Fruit fly (Drosophila melanogaster): Measurements from ENCODE around the gene lsn.

The lsn gene

DNA sequence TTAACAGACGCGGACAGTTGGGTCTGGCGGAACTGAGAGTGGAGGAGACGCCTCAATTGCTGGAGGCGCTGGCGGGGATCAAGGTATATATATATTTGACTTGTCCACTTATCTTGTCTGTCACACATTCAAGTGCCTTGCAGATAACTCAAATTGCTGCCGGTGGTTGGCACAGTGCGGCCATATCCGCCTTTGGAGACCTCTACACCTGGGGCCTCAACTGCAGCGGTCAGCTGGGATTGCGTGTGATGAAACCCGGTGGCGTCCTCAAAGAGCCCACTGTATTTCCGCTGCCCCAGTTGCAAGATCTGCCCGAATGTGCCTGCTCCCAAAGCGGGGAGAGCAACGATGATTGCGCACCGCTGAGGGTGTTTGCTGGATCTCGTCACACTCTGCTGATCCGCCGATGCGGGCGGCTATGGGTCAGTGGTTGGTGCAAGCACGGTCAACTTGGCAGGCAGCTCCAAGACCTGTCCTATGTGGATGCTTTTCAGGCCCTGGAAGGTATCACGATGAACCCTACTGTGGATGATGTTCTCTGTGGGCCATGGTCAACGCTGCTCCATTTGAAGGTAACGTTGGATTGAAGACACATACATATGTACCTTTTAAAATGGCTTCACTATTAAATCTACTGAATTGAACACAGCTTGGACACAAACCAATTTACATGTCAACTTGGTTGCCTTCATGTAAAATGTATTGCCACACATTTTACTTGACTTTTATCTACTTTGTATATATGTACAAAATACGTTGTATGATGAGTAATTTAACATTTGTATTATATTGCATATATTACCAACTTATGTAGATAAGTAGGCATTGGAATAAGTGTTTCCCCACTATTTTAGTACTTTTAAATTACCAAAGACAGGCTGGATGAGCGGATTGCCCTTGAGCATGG lies 24.0 kb downstream of the lsn start, which contains the start of gene CG43844:
CG43844 (plus strand) TSS at position 844 of the 907 bp plus-strand sequence.
- TF ChIP-seq hb (GFP tag; IDR thresholded peaks at IDR 0.05; ENCODE audit: partially characterized antibody) (peak; percentile 64; the same call in 1 of the 3 replicates), ase (GFP tag; IDR thresholded peaks at IDR 0.05) (no peak), CG5245 (GFP tag; optimal IDR thresholded peaks at IDR 0.05) (no peak), CG14050 (GFP tag; IDR thresholded peaks at IDR 0.05) (no peak), Pdp1 (GFP tag; optimal IDR thresholded peaks at IDR 0.05) (peak in 1 of 2 experiments; percentile 21), CG6254 (GFP tag; optimal IDR thresholded peaks at IDR 0.05) (no peak), bigmax (GFP tag; optimal IDR thresholded peaks at IDR 0.05) (no peak), nerfin-2 (GFP tag; IDR thresholded peaks at IDR 0.05; ENCODE audit: partially characterized antibody) (peak; percentile 53; the same call in 1 of the 2 replicates), CG14860 (GFP tag; IDR thresholded peaks at IDR 0.05; ENCODE audit: partially characterized antibody) (peak; percentile 34; the same call in 2 of the 3 replicates), CG12155 (GFP tag; optimal IDR thresholded peaks at IDR 0.05) (no peak), CG11398 (GFP tag; optimal IDR thresholded peaks at IDR 0.05) (no peak), CG14710 (tag; optimal IDR thresholded peaks at IDR 0.05) (peak; percentile 94), sob (GFP tag; IDR thresholded peaks at IDR 0.05) (no peak), CG42726 (GFP tag; IDR thresholded peaks at IDR 0.05; ENCODE audit: partially characterized antibody) (no peak; the same call in 1 of the 2 replicates), sim (GFP tag; IDR thresholded peaks at IDR 0.05) (no peak), CG8478 (optimal IDR thresholded peaks at IDR 0.05) (peak; percentile 69), Neu2 (GFP tag; optimal IDR thresholded peaks at IDR 0.05; ENCODE audit: borderline replicate concordance) (no peak), CG4617 (GFP tag; optimal IDR thresholded peaks at IDR 0.05; ENCODE audit: borderline replicate concordance) (no peak), Six4 (GFP tag; optimal IDR thresholded peaks at IDR 0.05) (no peak), CG6272 (GFP tag; IDR thresholded peaks at IDR 0.05) (peak; percentile 20; the same call in 1 of the 2 replicates), Poxn (GFP tag; IDR thresholded peaks at IDR 0.05) (no peak), Sry-β (GFP tag; optimal IDR thresholded peaks at IDR 0.05) (no peak), trh (GFP tag; optimal IDR thresholded peaks at IDR 0.05) (no peak), amos (GFP tag; IDR thresholded peaks at IDR 0.05; ENCODE audit: partially characterized antibody) (peak; percentile 74), CG3407 (GFP tag; optimal IDR thresholded peaks at IDR 0.05) (no peak), CG17359 (tag; optimal IDR thresholded peaks at IDR 0.05) (no peak), CG15011 (GFP tag; optimal IDR thresholded peaks at IDR 0.05) (no peak), CG10321 (GFP tag; IDR thresholded peaks at IDR 0.05) (no peak), CG1792 (GFP tag; optimal IDR thresholded peaks at IDR 0.05) (no peak), CG18011 (GFP tag; optimal IDR thresholded peaks at IDR 0.05) (no peak), Oaz (GFP tag; IDR thresholded peaks at IDR 0.05) (no peak), Rx (GFP tag; IDR thresholded peaks at IDR 0.05) (no peak), CG33213 (GFP tag; optimal IDR thresholded peaks at IDR 0.05) (peak; percentile 3), CG10209 (GFP tag; optimal IDR thresholded peaks at IDR 0.05) (no peak), NfI (GFP tag; optimal IDR thresholded peaks at IDR 0.05) (no peak), PHDP (tag; optimal IDR thresholded peaks at IDR 0.05) (no peak), CG3726 (GFP tag; IDR thresholded peaks at IDR 0.05) (no peak), CG18262 (tag; optimal IDR thresholded peaks at IDR 0.05) (no peak), chm (GFP tag; IDR thresholded peaks at IDR 0.05) (no peak), Scr (GFP tag; IDR thresholded peaks at IDR 0.05; ENCODE audit: partially characterized antibody) (peak; percentile 28; the same call in 1 of the 2 replicates), Drgx (GFP tag; IDR thresholded peaks at IDR 0.05) (peak; percentile 14; the same call in 1 of the 2 replicates), CG10366 (GFP tag; IDR thresholded peaks at IDR 0.05) (no peak), CG2889 (GFP tag; IDR thresholded peaks at IDR 0.05) (no peak), dan (GFP tag; IDR thresholded peaks at IDR 0.05) (no peak), ab (GFP tag; optimal IDR thresholded peaks at IDR 0.05) (no peak), CG8359 (GFP tag; optimal IDR thresholded peaks at IDR 0.05; ENCODE audit: borderline replicate concordance) (no peak), CG9215 (GFP tag; IDR thresholded peaks at IDR 0.05) (no peak), Doc2 (GFP tag; IDR thresholded peaks at IDR 0.05) (no peak)
